Fruit fly (Drosophila melanogaster) whole organism, prepupa: Measurements from ENCODE around the gene raw.

Experiments used
- CG31627 ChIP-seq: fragments of 200-800 bp; sonication (Bioruptor generic); optimal IDR thresholded peaks from 3 replicates; lab custom pipeline; 2016; ENCODE audit warnings: missing biosample characterization, missing genetic modification characterization
- Ets96B ChIP-seq: fragments of 200-800 bp; optimal IDR thresholded peaks from 2 replicates; lab custom pipeline; 2019; ENCODE audit warnings: missing biosample characterization, mild to moderate bottlenecking, missing genetic modification characterization, moderate library complexity
- Gug ChIP-seq: fragments of 200-800 bp; sonication (Bioruptor generic); IDR thresholded peaks from 2 replicates; pipeline ENCODE4 v1.3.6; 2022; ENCODE audit warnings: missing biosample characterization, missing genetic modification characterization
- acj6 ChIP-seq: fragments of 200-800 bp; sonication (Bioruptor generic); optimal IDR thresholded peaks from 3 replicates; lab custom pipeline; 2016; ENCODE audit warnings: missing biosample characterization, missing genetic modification characterization
- dac ChIP-seq: fragments of 200-800 bp; sonication (Bioruptor generic); optimal IDR thresholded peaks from 2 replicates; lab custom pipeline; 2017; ENCODE audit warnings: missing biosample characterization, mild to moderate bottlenecking, missing genetic modification characterization
- vri ChIP-seq: fragments of 200-800 bp; sonication (Bioruptor generic); optimal IDR thresholded peaks from 3 replicates; lab custom pipeline; 2016; ENCODE audit warnings: missing biosample characterization, mild to moderate bottlenecking, missing genetic modification characterization

dm6 chr2L:8697915-8698627 lies 42.4 kb downstream of the raw start:
- no peak for TF ChIP-seq Gug
- no peak for TF ChIP-seq Ets96B (tag; lab: Kevin White, UChicago)
- no peak for TF ChIP-seq CG31627 (GFP tag; lab: Kevin White, UChicago)
- TF ChIP-seq vri: peak; percentile 79
- TF ChIP-seq dac (GFP tag; lab: Kevin White, UChicago): no peak
- TF ChIP-seq acj6 (GFP tag; lab: Kevin White, UChicago): no peak
